Worm (Caenorhabditis elegans): ENCODE results near the gene ets-7.

ce11 chrV:7575563-7575962 lies 17.0 kb upstream of the ets-7 start, which contains the start of the genes snu-66 and ints-9:
- TF ChIP-seq him-1 (tag; optimal IDR thresholded peaks at IDR 0.05) (no peak), W03F9.2 (tag; optimal IDR thresholded peaks at IDR 0.05) (no peak)

Data from whole organism, L4/young adult.